Worm (Caenorhabditis elegans) whole organism, L1 larva: ENCODE measurements around the gene lon-1.

Experiments
- dsc-1 ChIP-seq: sonication (generic microtip); optimal IDR thresholded peaks from 2 replicates; lab custom pipeline; 2016; ENCODE audit warnings: mild to moderate bottlenecking, missing genetic modification characterization, missing compliant biosample characterization
- nhr-28 ChIP-seq: fragments of 150-350 bp; optimal IDR thresholded peaks from 2 replicates; lab custom pipeline; 2014; ENCODE audit warnings: missing biosample characterization, missing genetic modification characterization
- nhr-76 ChIP-seq: sonication (generic microtip); optimal IDR thresholded peaks from 2 replicates; lab custom pipeline; 2017; ENCODE audit warnings: missing biosample characterization, missing genetic modification characterization
- sox-4 ChIP-seq: sonication (generic microtip); optimal IDR thresholded peaks from 2 replicates; lab custom pipeline; 2016; ENCODE audit warnings: missing genetic modification characterization, missing compliant biosample characterization
- unc-130 ChIP-seq: fragments of 150-350 bp; optimal IDR thresholded peaks from 2 replicates; lab custom pipeline; 2017; ENCODE audit warnings: missing biosample characterization, missing genetic modification characterization, inconsistent platforms

DNA sequence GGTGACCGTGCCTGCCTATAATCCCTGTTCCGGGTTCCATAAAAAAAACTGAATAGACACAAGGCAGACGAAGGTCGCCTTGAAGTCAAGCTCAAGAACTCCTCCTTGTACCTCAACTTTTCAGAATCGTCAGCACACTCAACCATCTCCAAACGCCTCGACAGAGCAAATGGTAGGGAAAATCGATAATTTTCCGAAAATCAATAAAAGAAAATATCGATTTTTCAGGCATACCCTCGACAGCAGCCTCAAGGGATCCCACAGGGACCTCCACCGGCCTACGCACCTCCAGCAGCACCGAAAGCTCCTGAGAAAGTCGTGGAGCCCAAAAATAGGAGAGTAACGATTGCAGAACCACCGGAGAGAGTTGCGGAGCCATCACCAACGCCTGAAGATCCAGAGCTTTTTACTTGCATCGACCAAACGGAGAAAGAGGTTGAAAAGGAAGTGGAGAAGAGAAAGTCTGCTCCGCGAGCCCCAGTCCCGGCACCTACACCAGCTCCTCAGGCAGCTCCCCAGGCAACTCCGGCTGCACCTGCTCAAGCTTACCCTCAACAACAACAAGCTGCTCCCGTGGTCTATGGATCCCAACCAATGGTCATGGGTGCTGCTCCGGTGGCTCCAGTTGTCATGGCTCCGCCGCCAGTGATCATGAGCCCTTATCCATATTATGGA, 5.4 kb downstream of the lon-1 start:
- TF ChIP-seq dsc-1 (no peak), nhr-76 (tag; lab: Kevin White, UChicago) (no peak), nhr-28 (tag; lab: Kevin White, UChicago) (no peak), sox-4 (no peak), unc-130 (tag; lab: Kevin White, UChicago) (no peak)
